Fruit fly (Drosophila melanogaster) whole organism: ENCODE data around the gene CG12398.

ENCODE experiments used
- CG8478 ChIP-seq: fragments of >200 bp; optimal IDR thresholded peaks from 2 replicates; lab custom pipeline; 2018; ENCODE audit warnings: inconsistent platforms
- EcR ChIP-seq, 2 experiments: fragments of >200 bp; optimal IDR thresholded peaks; 2 replicates each; lab custom pipeline; 2017; ENCODE audit warnings: missing biosample characterization in 2 of 2, missing genetic modification characterization in 2 of 2, missing genetic modification reagents in 2 of 2
- psq ChIP-seq: fragments of >200 bp; optimal IDR thresholded peaks from 2 replicates; lab custom pipeline; 2017
- usp ChIP-seq: fragments of >200 bp; optimal IDR thresholded peaks from 2 replicates; lab custom pipeline; 2017; ENCODE audit warnings: missing biosample characterization, missing genetic modification characterization, mixed read lengths

DNA sequence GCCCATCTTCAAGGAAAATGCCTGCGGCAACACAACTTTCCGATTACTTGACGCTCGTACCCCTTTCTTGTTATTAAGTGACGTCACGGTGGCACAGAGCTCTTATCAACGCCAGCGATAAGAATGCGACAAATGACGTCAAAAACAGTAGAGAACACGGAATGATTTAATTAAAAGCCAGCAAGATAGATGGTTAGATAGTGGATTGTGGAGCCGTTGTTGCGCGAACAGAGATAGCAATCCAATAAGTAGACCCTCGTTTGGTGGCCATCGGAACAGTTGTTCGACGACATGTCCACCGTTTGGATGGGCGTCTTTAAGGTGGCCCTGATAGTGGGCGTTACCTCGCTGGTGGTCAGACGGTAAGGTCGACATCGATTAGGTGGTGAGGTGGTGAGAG lies 16.2 kb upstream of the CG12398 start:
- TF ChIP-seq usp (GFP tag; lab: Kevin White, UChicago): no peak
- TF ChIP-seq EcR (GFP tag; optimal IDR thresholded peaks at IDR 0.05; lab: Kevin White, UChicago): no peak
- TF ChIP-seq psq (lab: Kevin White, UChicago): no peak
- no peak for TF ChIP-seq CG8478 (lab: Kevin White, UChicago)
